Fruit fly (Drosophila melanogaster): ENCODE measurements around the gene CG7110.

The CG7110 gene

DNA sequence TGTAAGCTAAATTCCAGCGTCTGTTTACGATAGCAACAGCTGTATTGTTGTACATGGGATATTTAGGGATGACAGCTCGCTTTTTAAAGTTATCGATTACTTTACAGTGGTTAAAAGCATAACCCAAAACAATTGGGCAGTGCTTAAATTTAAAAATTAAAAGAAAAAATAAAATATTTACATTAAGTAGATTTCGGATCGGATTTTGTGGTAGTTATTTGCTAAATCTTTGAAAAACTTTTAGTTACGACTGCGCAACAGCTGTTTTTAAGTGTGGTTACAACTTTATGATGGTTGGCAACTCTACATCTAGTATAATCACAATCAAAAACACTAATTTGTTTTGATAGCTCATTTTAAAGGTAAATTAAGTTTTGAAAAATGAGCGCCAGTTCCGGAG lies 11.5 kb upstream of the CG7110 start, which contains the start of the genes Ing5 and CG7099 (continued):
- TF ChIP-seq CG16863 (GFP tag; optimal IDR thresholded peaks at IDR 0.05) (peak; percentile 87), CG8089 (GFP tag; optimal IDR thresholded peaks at IDR 0.05) (peak; percentile 77), CG30431 (GFP tag; optimal IDR thresholded peaks at IDR 0.05) (peak; percentile 94), CG18764 (GFP tag; optimal IDR thresholded peaks at IDR 0.05) (peak; percentile 96), mld (GFP tag; IDR thresholded peaks at IDR 0.05; ENCODE audit: partially characterized antibody) (no peak), sd (tag; optimal IDR thresholded peaks at IDR 0.05) (peak; percentile 95), rib (GFP tag; IDR thresholded peaks at IDR 0.05) (peak; percentile 93), CG10366 (GFP tag; IDR thresholded peaks at IDR 0.05) (peak; percentile 97), Antp (GFP tag; optimal IDR thresholded peaks at IDR 0.05) (peak; percentile 83), MTF-1 (GFP tag; optimal IDR thresholded peaks at IDR 0.05; ENCODE audit: borderline replicate concordance) (peak; percentile 83), fd3F (GFP tag; optimal IDR thresholded peaks at IDR 0.05) (peak; percentile 96), dmrt11E (tag; optimal IDR thresholded peaks at IDR 0.05) (peak; percentile 96), NC2α (GFP tag; optimal IDR thresholded peaks at IDR 0.05) (peak; percentile 70), exex (tag; optimal IDR thresholded peaks at IDR 0.05) (peak; percentile 97), tgo (GFP tag; IDR thresholded peaks at IDR 0.05) (peak; percentile 96), chn (GFP tag; optimal IDR thresholded peaks at IDR 0.05) (peak; percentile 96), CG12659 (GFP tag; optimal IDR thresholded peaks at IDR 0.05) (peak; percentile 97), Aef1 (GFP tag; IDR thresholded peaks at IDR 0.05) (peak; percentile 98), CG4424 (GFP tag; optimal IDR thresholded peaks at IDR 0.05) (peak; percentile 96), CG12744 (GFP tag; optimal IDR thresholded peaks at IDR 0.05) (peak; percentile 90), pan (optimal IDR thresholded peaks at IDR 0.05) (no peak), pan (GFP tag; optimal IDR thresholded peaks at IDR 0.05 in 1 of 2, IDR thresholded peaks at IDR 0.05 in 1 of 2) (peak in 1 of 2 experiments; percentile 97), CG14667 (GFP tag; IDR thresholded peaks at IDR 0.05) (peak; percentile 95), CG32532 (GFP tag; IDR thresholded peaks at IDR 0.05) (peak; percentile 98), CG11085 (GFP tag; IDR thresholded peaks at IDR 0.05) (peak; percentile 96), inv (GFP tag; IDR thresholded peaks at IDR 0.05; ENCODE audit: partially characterized antibody) (peak; percentile 56), CG17612 (GFP tag; IDR thresholded peaks at IDR 0.05) (peak; percentile 86), lola (GFP tag; optimal IDR thresholded peaks at IDR 0.05) (peak in 1 of 3 experiments; percentile 94), CG10321 (GFP tag; IDR thresholded peaks at IDR 0.05) (peak; percentile 73), CG5180 (GFP tag; optimal IDR thresholded peaks at IDR 0.05) (no peak), br (optimal IDR thresholded peaks at IDR 0.05) (no peak), CG7372 (GFP tag; IDR thresholded peaks at IDR 0.05) (peak; percentile 96), Hmx (GFP tag; optimal IDR thresholded peaks at IDR 0.05) (peak; percentile 88), H15 (GFP tag; IDR thresholded peaks at IDR 0.05) (peak; percentile 97), Myb (GFP tag; optimal IDR thresholded peaks at IDR 0.05) (peak; percentile 64), Spps (tag; optimal IDR thresholded peaks at IDR 0.05) (peak; percentile 92), CG7745 (tag; optimal IDR thresholded peaks at IDR 0.05) (peak; percentile 54), CG9727 (GFP tag; optimal IDR thresholded peaks at IDR 0.05) (peak; percentile 96), CG17829 (tag; optimal IDR thresholded peaks at IDR 0.05) (peak; percentile 97), Nf-YB (GFP tag; optimal IDR thresholded peaks at IDR 0.05) (peak; percentile 83), ewg (GFP tag; optimal IDR thresholded peaks at IDR 0.05) (peak; percentile 93), CG10209 (GFP tag; optimal IDR thresholded peaks at IDR 0.05) (peak; percentile 95), sqz (GFP tag; optimal IDR thresholded peaks at IDR 0.05) (no peak), ssp (GFP tag; IDR thresholded peaks at IDR 0.05) (peak; percentile 91), HmgD (GFP tag; optimal IDR thresholded peaks at IDR 0.05) (peak; percentile 60), jumu (GFP tag; optimal IDR thresholded peaks at IDR 0.05) (peak; percentile 81), CG8765 (GFP tag; IDR thresholded peaks at IDR 0.05) (peak; percentile 96), wor (GFP tag; IDR thresholded peaks at IDR 0.05) (peak; percentile 93), kay (GFP tag; optimal IDR thresholded peaks at IDR 0.05) (peak; percentile 93), CG2120 (GFP tag; optimal IDR thresholded peaks at IDR 0.05) (peak; percentile 97), CG4854 (GFP tag; optimal IDR thresholded peaks at IDR 0.05) (peak; percentile 96), repo (GFP tag; optimal IDR thresholded peaks at IDR 0.05) (peak; percentile 71)
